1 fruit fly cellular context compared by ENCODE assay signal in the genomic region with DNA sequence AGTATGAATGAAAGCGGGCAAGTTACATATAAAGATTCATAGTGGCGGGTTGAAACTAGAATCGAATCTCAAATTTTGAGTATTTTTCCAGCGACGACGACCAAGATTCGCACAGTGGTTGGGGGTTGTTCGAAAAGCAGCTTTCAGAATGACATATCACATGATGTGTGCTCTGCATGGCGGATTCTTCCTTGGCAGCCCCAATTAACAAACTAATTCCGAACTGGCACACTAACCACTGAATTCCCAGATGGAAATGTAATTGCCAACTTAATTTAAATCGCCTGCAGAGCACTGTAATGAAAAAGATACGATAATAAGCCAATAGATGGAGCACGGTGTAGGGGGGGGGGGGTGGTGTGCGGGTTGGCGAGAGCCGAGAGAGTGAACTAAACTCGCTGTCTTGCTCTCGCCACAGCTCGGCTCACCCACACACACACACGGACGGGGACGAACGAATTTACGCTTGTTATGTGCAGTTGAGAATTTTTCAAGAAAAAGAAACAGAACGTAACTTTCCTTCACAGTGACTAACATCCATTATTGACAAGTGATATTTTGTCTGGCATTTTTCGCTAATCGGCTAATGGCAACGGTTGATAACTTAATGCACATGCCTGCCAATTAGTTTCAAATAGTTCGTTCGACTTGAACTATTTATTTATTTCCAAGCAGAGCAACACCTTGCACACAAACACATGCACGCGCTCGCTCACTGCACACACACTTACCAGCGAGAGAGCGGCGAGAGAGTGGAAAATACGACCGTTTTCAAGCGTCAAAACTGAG.
A peak's percentile ranks its signal among the peaks of the same experiment; 100 is the strongest.
TF ChIP-seq lines count a peak whose summit lies in the region.

No protein-coding gene starts in this region.

TF ChIP-seq in whole organism, embryonic, 481 proteins besides CTCF, POLR2A, EP300 and RAD21 (continued from another document and continues in another):
- TF ChIP-seq Sry-δ (GFP tag; optimal IDR thresholded peaks at IDR 0.05; lab: Kevin White, UChicago) (peak; percentile 62), Bgb (GFP tag; IDR thresholded peaks at IDR 0.05; lab: Robert Waterston, UW; ENCODE audit: partially characterized antibody) (peak; percentile 82), HLH4C (GFP tag; IDR thresholded peaks at IDR 0.05; lab: Robert Waterston, UW; ENCODE audit: partially characterized antibody) (peak; percentile 62; the same call in 2 of the 3 replicates), lola (GFP tag; optimal IDR thresholded peaks at IDR 0.05; lab: Kevin White, UChicago) (peak in 1 of 3 experiments; percentile 78), stwl (tag; optimal IDR thresholded peaks at IDR 0.05; lab: Kevin White, UChicago) (peak; percentile 39), CHES-1-like (GFP tag; optimal IDR thresholded peaks at IDR 0.05; lab: Kevin White, UChicago) (peak; percentile 95), Optix (GFP tag; IDR thresholded peaks at IDR 0.05; lab: Robert Waterston, UW) (peak; percentile 98), CG18476 (GFP tag; optimal IDR thresholded peaks at IDR 0.05; lab: Kevin White, UChicago) (peak; percentile 83), D (optimal IDR thresholded peaks at IDR 0.05; lab: Kevin White, UChicago) (no peak), D (GFP tag; optimal IDR thresholded peaks at IDR 0.05; lab: Kevin White, UChicago) (peak; percentile 88), unpg (GFP tag; optimal IDR thresholded peaks at IDR 0.05; lab: Kevin White, UChicago) (peak; percentile 96), Dll (GFP tag; IDR thresholded peaks at IDR 0.05; lab: Robert Waterston, UW; ENCODE audit: partially characterized antibody) (peak; percentile 29; the same call in 1 of the 4 replicates), Ravus (GFP tag; IDR thresholded peaks at IDR 0.05; lab: Robert Waterston, UW) (peak; percentile 92), abd-A (tag; optimal IDR thresholded peaks at IDR 0.05; lab: Kevin White, UChicago) (peak; percentile 88), CG6854 (GFP tag; optimal IDR thresholded peaks at IDR 0.05; lab: Kevin White, UChicago) (peak; percentile 90), nerfin-2 (GFP tag; IDR thresholded peaks at IDR 0.05; lab: Robert Waterston, UW; ENCODE audit: partially characterized antibody) (peak; percentile 62), sisA (GFP tag; IDR thresholded peaks at IDR 0.05; lab: Robert Waterston, UW) (peak; percentile 97), danr (GFP tag; IDR thresholded peaks at IDR 0.05; lab: Robert Waterston, UW) (peak; percentile 95), nom (GFP tag; optimal IDR thresholded peaks at IDR 0.05; lab: Kevin White, UChicago) (peak; percentile 88), CG7271 (tag; optimal IDR thresholded peaks at IDR 0.05; lab: Kevin White, UChicago) (peak; percentile 27), pb (GFP tag; optimal IDR thresholded peaks at IDR 0.05; lab: Kevin White, UChicago) (peak; percentile 94), CG31388 (GFP tag; optimal IDR thresholded peaks at IDR 0.05; lab: Kevin White, UChicago) (peak; percentile 80), CG4707 (GFP tag; optimal IDR thresholded peaks at IDR 0.05; lab: Kevin White, UChicago) (peak; percentile 88), CG31441 (GFP tag; IDR thresholded peaks at IDR 0.05; lab: Robert Waterston, UW) (peak; percentile 82), CG8478 (optimal IDR thresholded peaks at IDR 0.05; lab: Kevin White, UChicago) (peak; percentile 82), CG4360 (GFP tag; IDR thresholded peaks at IDR 0.05; lab: Robert Waterston, UW) (peak; percentile 78), mld (GFP tag; IDR thresholded peaks at IDR 0.05; lab: Robert Waterston, UW; ENCODE audit: partially characterized antibody) (no peak), CG2889 (GFP tag; IDR thresholded peaks at IDR 0.05; lab: Robert Waterston, UW) (peak; percentile 97), br (optimal IDR thresholded peaks at IDR 0.05; lab: Kevin White, UChicago) (no peak), CG32772 (GFP tag; IDR thresholded peaks at IDR 0.05; lab: Robert Waterston, UW) (peak; percentile 97), ab (GFP tag; optimal IDR thresholded peaks at IDR 0.05; lab: Kevin White, UChicago) (peak; percentile 65), bbx (GFP tag; IDR thresholded peaks at IDR 0.05; lab: Robert Waterston, UW; ENCODE audit: partially characterized antibody) (peak; percentile 60), bcd (GFP tag; optimal IDR thresholded peaks at IDR 0.05; lab: Kevin White, UChicago) (peak; percentile 96), Adf1 (GFP tag; IDR thresholded peaks at IDR 0.05; lab: Robert Waterston, UW) (peak; percentile 84), Ssrp (tag; optimal IDR thresholded peaks at IDR 0.05; lab: Kevin White, UChicago) (peak; percentile 91), CG33557 (GFP tag; optimal IDR thresholded peaks at IDR 0.05; lab: Kevin White, UChicago) (peak; percentile 15), ci (GFP tag; IDR thresholded peaks at IDR 0.05; lab: Robert Waterston, UW) (peak; percentile 98), HmgZ (tag; optimal IDR thresholded peaks at IDR 0.05; lab: Kevin White, UChicago) (peak; percentile 98), Abd-B (GFP tag; optimal IDR thresholded peaks at IDR 0.05; lab: Kevin White, UChicago) (peak; percentile 90), tll (GFP tag; optimal IDR thresholded peaks at IDR 0.05; lab: Kevin White, UChicago) (no peak), vnd (GFP tag; IDR thresholded peaks at IDR 0.05; lab: Robert Waterston, UW; ENCODE audit: partially characterized antibody) (peak; percentile 59; the same call in 2 of the 3 replicates), scrt (GFP tag; optimal IDR thresholded peaks at IDR 0.05; lab: Kevin White, UChicago) (peak; percentile 90), mirr (GFP tag; optimal IDR thresholded peaks at IDR 0.05; lab: Kevin White, UChicago) (peak; percentile 87), CG2875 (GFP tag; optimal IDR thresholded peaks at IDR 0.05; lab: Kevin White, UChicago) (peak; percentile 89), dysf (GFP tag; IDR thresholded peaks at IDR 0.05; lab: Robert Waterston, UW) (peak; percentile 97), inv (GFP tag; IDR thresholded peaks at IDR 0.05; lab: Robert Waterston, UW; ENCODE audit: partially characterized antibody) (0 out of 2 replicates have a peak, but pooled peaks have one; percentile 36), jumu (GFP tag; optimal IDR thresholded peaks at IDR 0.05; lab: Kevin White, UChicago) (peak; percentile 95), CG1647 (GFP tag; optimal IDR thresholded peaks at IDR 0.05; lab: Kevin White, UChicago) (peak; percentile 93), CG3726 (GFP tag; IDR thresholded peaks at IDR 0.05; lab: Robert Waterston, UW) (peak; percentile 96), ro (GFP tag; IDR thresholded peaks at IDR 0.05; lab: Robert Waterston, UW) (peak; percentile 88), Taf1 (GFP tag; IDR thresholded peaks at IDR 0.05; lab: Robert Waterston, UW) (peak; percentile 95), CG8944 (GFP tag; optimal IDR thresholded peaks at IDR 0.05; lab: Kevin White, UChicago) (peak; percentile 93), lab (GFP tag; optimal IDR thresholded peaks at IDR 0.05; lab: Kevin White, UChicago) (peak; percentile 98), D19B (GFP tag; optimal IDR thresholded peaks at IDR 0.05; lab: Kevin White, UChicago) (peak; percentile 92), CG9817 (tag; optimal IDR thresholded peaks at IDR 0.05; lab: Kevin White, UChicago) (peak; percentile 93), CG14014 (GFP tag; IDR thresholded peaks at IDR 0.05; lab: Robert Waterston, UW) (peak; percentile 97), fd102C (GFP tag; optimal IDR thresholded peaks at IDR 0.05; lab: Kevin White, UChicago) (peak; percentile 31), Six4 (GFP tag; optimal IDR thresholded peaks at IDR 0.05; lab: Kevin White, UChicago) (peak; percentile 92), CG30403 (GFP tag; optimal IDR thresholded peaks at IDR 0.05; lab: Kevin White, UChicago) (peak; percentile 94), CG8359 (GFP tag; optimal IDR thresholded peaks at IDR 0.05; lab: Kevin White, UChicago; ENCODE audit: borderline replicate concordance) (peak; percentile 73), dimm (GFP tag; IDR thresholded peaks at IDR 0.05; lab: Robert Waterston, UW) (peak; percentile 91), Sox102F (GFP tag; optimal IDR thresholded peaks at IDR 0.05; lab: Kevin White, UChicago) (peak; percentile 97), CG13123 (GFP tag; optimal IDR thresholded peaks at IDR 0.05; lab: Kevin White, UChicago) (peak; percentile 88), CG14667 (GFP tag; IDR thresholded peaks at IDR 0.05; lab: Robert Waterston, UW) (peak; percentile 95), crp (GFP tag; optimal IDR thresholded peaks at IDR 0.05; lab: Kevin White, UChicago) (peak in 1 of 2 experiments; percentile 68), CG4282 (GFP tag; optimal IDR thresholded peaks at IDR 0.05; lab: Kevin White, UChicago) (peak; percentile 92), trh (GFP tag; optimal IDR thresholded peaks at IDR 0.05; lab: Kevin White, UChicago) (peak; percentile 81), CG1024 (GFP tag; IDR thresholded peaks at IDR 0.05; lab: Robert Waterston, UW) (peak; percentile 86), klu (GFP tag; IDR thresholded peaks at IDR 0.05; lab: Robert Waterston, UW) (peak; percentile 86), CG10462 (GFP tag; optimal IDR thresholded peaks at IDR 0.05; lab: Kevin White, UChicago) (peak; percentile 78), CG17829 (tag; optimal IDR thresholded peaks at IDR 0.05; lab: Kevin White, UChicago) (peak; percentile 87), CG16813 (GFP tag; IDR thresholded peaks at IDR 0.05; lab: Robert Waterston, UW; ENCODE audit: partially characterized antibody) (peak; percentile 51; the same call in 2 of the 3 replicates), CkIIα-i1 (GFP tag; IDR thresholded peaks at IDR 0.05; lab: Robert Waterston, UW) (peak; percentile 87), CG6683 (GFP tag; optimal IDR thresholded peaks at IDR 0.05; lab: Kevin White, UChicago) (peak; percentile 91), crc (GFP tag; optimal IDR thresholded peaks at IDR 0.05; lab: Kevin White, UChicago) (peak; percentile 90), CG34376 (GFP tag; optimal IDR thresholded peaks at IDR 0.05; lab: Kevin White, UChicago) (peak; percentile 96), CG15696 (tag; optimal IDR thresholded peaks at IDR 0.05; lab: Kevin White, UChicago) (peak; percentile 65), jing (GFP tag; optimal IDR thresholded peaks at IDR 0.05; lab: Kevin White, UChicago) (peak; percentile 95), fd3F (GFP tag; optimal IDR thresholded peaks at IDR 0.05; lab: Kevin White, UChicago) (peak; percentile 95), Camta (GFP tag; optimal IDR thresholded peaks at IDR 0.05; lab: Kevin White, UChicago) (peak; percentile 87), CG5180 (GFP tag; optimal IDR thresholded peaks at IDR 0.05; lab: Kevin White, UChicago) (peak; percentile 71), wdn (GFP tag; IDR thresholded peaks at IDR 0.05; lab: Robert Waterston, UW) (peak; percentile 97), CG14965 (GFP tag; optimal IDR thresholded peaks at IDR 0.05; lab: Kevin White, UChicago; ENCODE audit: borderline replicate concordance) (peak; percentile 68), Bteb2 (GFP tag; optimal IDR thresholded peaks at IDR 0.05; lab: Kevin White, UChicago) (peak; percentile 91), h (optimal IDR thresholded peaks at IDR 0.05; lab: Kevin White, UChicago) (no peak), bigmax (GFP tag; optimal IDR thresholded peaks at IDR 0.05; lab: Kevin White, UChicago) (peak; percentile 68), CG14441 (GFP tag; IDR thresholded peaks at IDR 0.05; lab: Robert Waterston, UW) (peak; percentile 98), CG10565 (GFP tag; optimal IDR thresholded peaks at IDR 0.05; lab: Kevin White, UChicago) (peak; percentile 59), CG32767 (GFP tag; IDR thresholded peaks at IDR 0.05; lab: Robert Waterston, UW) (peak; percentile 97), kni (GFP tag; optimal IDR thresholded peaks at IDR 0.05; lab: Kevin White, UChicago) (peak; percentile 92), Spps (tag; optimal IDR thresholded peaks at IDR 0.05; lab: Kevin White, UChicago) (peak; percentile 77), tin (GFP tag; optimal IDR thresholded peaks at IDR 0.05; lab: Kevin White, UChicago) (peak; percentile 94), CG1602 (GFP tag; optimal IDR thresholded peaks at IDR 0.05; lab: Kevin White, UChicago) (peak; percentile 91), Sox100B (GFP tag; optimal IDR thresholded peaks at IDR 0.05; lab: Kevin White, UChicago) (peak; percentile 84), sens-2 (GFP tag; IDR thresholded peaks at IDR 0.05; lab: Robert Waterston, UW) (peak; percentile 90), CG7372 (GFP tag; IDR thresholded peaks at IDR 0.05; lab: Robert Waterston, UW) (peak; percentile 95), CG17385 (GFP tag; optimal IDR thresholded peaks at IDR 0.05; lab: Kevin White, UChicago) (peak; percentile 91), CG6175 (GFP tag; IDR thresholded peaks at IDR 0.05; lab: Robert Waterston, UW) (peak; percentile 93), CG12104 (GFP tag; optimal IDR thresholded peaks at IDR 0.05; lab: Kevin White, UChicago) (peak; percentile 82), zfh2 (GFP tag; optimal IDR thresholded peaks at IDR 0.05; lab: Kevin White, UChicago) (peak; percentile 96), twi (tag; optimal IDR thresholded peaks at IDR 0.05; lab: Kevin White, UChicago) (peak; percentile 67), CG9215 (GFP tag; IDR thresholded peaks at IDR 0.05; lab: Robert Waterston, UW) (peak; percentile 93), ssp (GFP tag; IDR thresholded peaks at IDR 0.05; lab: Robert Waterston, UW) (peak; percentile 88), CG7963 (GFP tag; IDR thresholded peaks at IDR 0.05; lab: Robert Waterston, UW; ENCODE audit: partially characterized antibody) (peak; percentile 54; the same call in 1 of the 3 replicates), CG11085 (GFP tag; IDR thresholded peaks at IDR 0.05; lab: Robert Waterston, UW) (peak; percentile 94), CG18764 (GFP tag; optimal IDR thresholded peaks at IDR 0.05; lab: Kevin White, UChicago) (peak; percentile 91), sqz (GFP tag; optimal IDR thresholded peaks at IDR 0.05; lab: Kevin White, UChicago) (peak; percentile 75), odd (GFP tag; optimal IDR thresholded peaks at IDR 0.05; lab: Kevin White, UChicago) (peak; percentile 93), PHDP (tag; optimal IDR thresholded peaks at IDR 0.05; lab: Kevin White, UChicago) (peak; percentile 97), onecut (GFP tag; IDR thresholded peaks at IDR 0.05; lab: Robert Waterston, UW) (peak; percentile 93), B-H1 (GFP tag; IDR thresholded peaks at IDR 0.05; lab: Robert Waterston, UW) (peak; percentile 95), dm (GFP tag; optimal IDR thresholded peaks at IDR 0.05; lab: Kevin White, UChicago) (peak; percentile 88), CG7556 (GFP tag; optimal IDR thresholded peaks at IDR 0.05; lab: Kevin White, UChicago) (peak; percentile 95), dati (GFP tag; IDR thresholded peaks at IDR 0.05; lab: Robert Waterston, UW) (peak; percentile 94), Mes4 (GFP tag; optimal IDR thresholded peaks at IDR 0.05; lab: Kevin White, UChicago) (peak; percentile 92), Ets97D (GFP tag; optimal IDR thresholded peaks at IDR 0.05; lab: Kevin White, UChicago) (peak; percentile 75), Hr39 (optimal IDR thresholded peaks at IDR 0.05; lab: Kevin White, UChicago) (no peak), CG17328 (GFP tag; IDR thresholded peaks at IDR 0.05; lab: Robert Waterston, UW) (peak; percentile 97)
